Worm (Caenorhabditis elegans) whole organism, mixed stage, embryonic: Measurements from ENCODE around the gene T26E4.9.

Experiments used
- bed-3 ChIP-seq: fragments of 200-800 bp; sonication (Bioruptor generic); optimal IDR thresholded peaks from 3 replicates; lab custom pipeline; 2018; ENCODE audit warnings: mild to moderate bottlenecking, missing genetic modification characterization, moderate library complexity, missing compliant biosample characterization
- blmp-1 ChIP-seq: fragments of 150-350 bp; optimal IDR thresholded peaks from 2 replicates; lab custom pipeline; 2014; ENCODE audit warnings: missing biosample characterization, missing genetic modification characterization
- ceh-39 ChIP-seq: fragments of 150-350 bp; optimal IDR thresholded peaks from 2 replicates; lab custom pipeline; 2014; ENCODE audit warnings: missing biosample characterization, missing genetic modification characterization
- ceh-83 ChIP-seq: fragments of 200-800 bp; sonication (Bioruptor generic); optimal IDR thresholded peaks from 2 replicates; lab custom pipeline; 2018; ENCODE audit warnings: mild to moderate bottlenecking, missing genetic modification characterization, missing compliant biosample characterization
- ces-1 ChIP-seq: fragments of 150-350 bp; optimal IDR thresholded peaks from 2 replicates; lab custom pipeline; 2014; ENCODE audit warnings: missing biosample characterization, missing genetic modification reagents, missing genetic modification characterization
- cnd-1 ChIP-seq: fragments of 200-800 bp; sonication (Bioruptor generic); optimal IDR thresholded peaks from 2 replicates; lab custom pipeline; 2018; ENCODE audit warnings: mild to moderate bottlenecking, missing genetic modification characterization, missing compliant biosample characterization
- elt-1 ChIP-seq: sonication (generic microtip); optimal IDR thresholded peaks from 2 replicates; lab custom pipeline; 2017; ENCODE audit warnings: missing genetic modification characterization, mild to moderate bottlenecking, missing compliant biosample characterization, antibody characterized with exemption, moderate library complexity, borderline replicate concordance; ENCODE audit not compliant: insufficient read depth
- elt-3 ChIP-seq: fragments of 150-350 bp; optimal IDR thresholded peaks from 2 replicates; lab custom pipeline; 2014; ENCODE audit warnings: missing biosample characterization, missing genetic modification characterization
- ham-2 ChIP-seq: fragments of 200-800 bp; sonication (Bioruptor generic); optimal IDR thresholded peaks from 2 replicates; lab custom pipeline; 2018; ENCODE audit warnings: mild to moderate bottlenecking, missing genetic modification characterization, missing compliant biosample characterization
- hlh-1 ChIP-seq: fragments of 150-350 bp; optimal IDR thresholded peaks from 2 replicates; lab custom pipeline; 2014; ENCODE audit warnings: missing biosample characterization, missing genetic modification reagents, missing genetic modification characterization
- lin-13 ChIP-seq: fragments of 150-350 bp; optimal IDR thresholded peaks from 2 replicates; lab custom pipeline; 2014; ENCODE audit warnings: missing biosample characterization, missing genetic modification characterization
- lin-32 ChIP-seq: fragments of 200-800 bp; sonication (Bioruptor generic); optimal IDR thresholded peaks from 2 replicates; lab custom pipeline; 2018; ENCODE audit warnings: mild to moderate bottlenecking, missing genetic modification characterization, missing compliant biosample characterization
- lsy-2 ChIP-seq: fragments of 150-350 bp; optimal IDR thresholded peaks from 2 replicates; lab custom pipeline; 2014; ENCODE audit warnings: missing biosample characterization, missing genetic modification characterization
- mab-5 ChIP-seq: fragments of 150-350 bp; optimal IDR thresholded peaks from 2 replicates; lab custom pipeline; 2014; ENCODE audit warnings: missing biosample characterization, missing genetic modification characterization
- mep-1 ChIP-seq: fragments of 150-350 bp; optimal IDR thresholded peaks from 2 replicates; lab custom pipeline; 2017; ENCODE audit warnings: missing biosample characterization, missing genetic modification reagents, missing genetic modification characterization, inconsistent platforms
- mls-2 ChIP-seq: sonication (generic microtip); optimal IDR thresholded peaks from 2 replicates; lab custom pipeline; 2016; ENCODE audit warnings: mild to moderate bottlenecking, missing genetic modification characterization, moderate library complexity, missing compliant biosample characterization
- nhr-12 ChIP-seq: fragments of 150-350 bp; optimal IDR thresholded peaks from 2 replicates; lab custom pipeline; 2014; ENCODE audit warnings: missing biosample characterization, missing genetic modification characterization
- nhr-237 ChIP-seq: fragments of 150-350 bp; optimal IDR thresholded peaks from 2 replicates; lab custom pipeline; 2014; ENCODE audit warnings: missing biosample characterization, missing genetic modification characterization
- nhr-76 ChIP-seq: sonication (generic microtip); optimal IDR thresholded peaks from 2 replicates; lab custom pipeline; 2017; ENCODE audit warnings: missing biosample characterization, missing genetic modification characterization
- sem-2 ChIP-seq: fragments of 200-800 bp; sonication (Bioruptor generic); optimal IDR thresholded peaks from 2 replicates; lab custom pipeline; 2018; ENCODE audit warnings: mild to moderate bottlenecking, missing genetic modification characterization, missing compliant biosample characterization
- snpc-4 ChIP-seq: fragments of 150-350 bp; optimal IDR thresholded peaks from 2 replicates; lab custom pipeline; 2014; ENCODE audit warnings: missing biosample characterization, missing genetic modification characterization
- sptf-1 ChIP-seq: sonication (generic microtip); optimal IDR thresholded peaks from 2 replicates; lab custom pipeline; 2017; ENCODE audit warnings: mild to moderate bottlenecking, missing genetic modification characterization, moderate library complexity, missing compliant biosample characterization
- tbx-8 ChIP-seq: fragments of 200-800 bp; sonication (Bioruptor generic); optimal IDR thresholded peaks from 2 replicates; lab custom pipeline; 2018; ENCODE audit warnings: mild to moderate bottlenecking, missing genetic modification characterization, moderate library complexity, missing compliant biosample characterization
- unc-120 ChIP-seq: sonication (generic microtip); optimal IDR thresholded peaks from 2 replicates; lab custom pipeline; 2017; ENCODE audit warnings: missing genetic modification characterization, missing compliant biosample characterization; ENCODE audit not compliant: poor library complexity, severe bottlenecking
- unc-39 ChIP-seq: fragments of 150-350 bp; optimal IDR thresholded peaks from 2 replicates; lab custom pipeline; 2014; ENCODE audit warnings: missing biosample characterization, missing genetic modification characterization
- unc-62 ChIP-seq: fragments of 150-350 bp; optimal IDR thresholded peaks from 2 replicates; lab custom pipeline; 2014; ENCODE audit warnings: missing biosample characterization, missing genetic modification reagents, missing genetic modification characterization
- zip-8 ChIP-seq: fragments of 150-350 bp; optimal IDR thresholded peaks from 2 replicates; lab custom pipeline; 2014; ENCODE audit warnings: missing biosample characterization, missing genetic modification characterization
- ztf-11 ChIP-seq: fragments of 150-350 bp; optimal IDR thresholded peaks from 2 replicates; lab custom pipeline; 2014; ENCODE audit warnings: missing biosample characterization, missing genetic modification characterization

The T26E4.9 gene

ce11 chrV:15829907-15830306, 27.4 kb upstream of the T26E4.9 start, which contains the start of gene srbc-55:
Gene srbc-55 (minus strand): TSS chrV:15830007.
- TF ChIP-seq snpc-4 (tag; lab: Kevin White, UChicago), result no peak

- TF ChIP-seq elt-1 (tag; lab: Kevin White, UChicago) (no peak), mep-1 (tag; lab: Kevin White, UChicago) (no peak)
Observed at ce11 chrV:15826110-15826509, 23.6 kb upstream of the T26E4.9 start, which contains the start of gene srbc-51. Gene srbc-51 (plus strand): TSS chrV:15826410.

- TF ChIP-seq blmp-1 (tag; lab: Kevin White, UChicago) (no peak), snpc-4 (tag; lab: Kevin White, UChicago) (no peak), ztf-11 (no peak), elt-1 (tag; lab: Kevin White, UChicago) (no peak), zip-8 (tag; lab: Kevin White, UChicago) (no peak), unc-62 (no peak), mls-2 (tag; lab: Kevin White, UChicago) (no peak), ceh-39 (tag; lab: Kevin White, UChicago) (no peak), sem-2 (GFP tag; lab: Kevin White, UChicago) (no peak), tbx-8 (GFP tag; lab: Kevin White, UChicago) (no peak), ham-2 (GFP tag; lab: Kevin White, UChicago) (no peak), unc-39 (no peak), ces-1 (GFP tag; lab: Kevin White, UChicago) (no peak), elt-3 (tag; lab: Kevin White, UChicago) (no peak), hlh-1 (no peak), nhr-76 (tag; lab: Kevin White, UChicago) (no peak), unc-120 (no peak), cnd-1 (tag; lab: Kevin White, UChicago) (no peak), nhr-12 (tag; lab: Kevin White, UChicago) (no peak)
Observed at ce11 chrV:15824866-15825265, 22.3 kb upstream of the T26E4.9 start, which contains the start of gene srbc-50. Gene srbc-50 (minus strand): TSS chrV:15824966.

ce11 chrV:15821398-15821797, 18.9 kb upstream of the T26E4.9 start, which contains the start of gene srbc-49:
Gene srbc-49 (plus strand): TSS chrV:15821698.
- TF ChIP-seq lin-32 (GFP tag; lab: Kevin White, UChicago) (no peak), nhr-237 (tag; lab: Kevin White, UChicago) (no peak), elt-3 (tag; lab: Kevin White, UChicago) (no peak), snpc-4 (tag; lab: Kevin White, UChicago) (no peak), blmp-1 (tag; lab: Kevin White, UChicago) (no peak), bed-3 (GFP tag; lab: Kevin White, UChicago) (no peak), tbx-8 (GFP tag; lab: Kevin White, UChicago) (no peak), unc-120 (no peak), mep-1 (tag; lab: Kevin White, UChicago) (no peak), elt-1 (tag; lab: Kevin White, UChicago) (no peak), sem-2 (GFP tag; lab: Kevin White, UChicago) (no peak), mls-2 (tag; lab: Kevin White, UChicago) (no peak), ceh-83 (GFP tag; lab: Kevin White, UChicago) (no peak), sptf-1 (tag; lab: Kevin White, UChicago) (no peak), lin-13 (tag; lab: Kevin White, UChicago) (no peak), nhr-76 (tag; lab: Kevin White, UChicago) (no peak)

ce11 chrV:15819983-15820382, 17.5 kb upstream of the T26E4.9 start, which contains the start of gene srbc-48:
Gene srbc-48 (plus strand): TSS chrV:15820283.
- TF ChIP-seq lsy-2 (tag; lab: Kevin White, UChicago) (no peak), sptf-1 (tag; lab: Kevin White, UChicago) (no peak), ztf-11 (no peak), nhr-12 (tag; lab: Kevin White, UChicago) (no peak), sem-2 (GFP tag; lab: Kevin White, UChicago) (no peak), lin-13 (tag; lab: Kevin White, UChicago) (no peak), mls-2 (tag; lab: Kevin White, UChicago) (no peak), blmp-1 (tag; lab: Kevin White, UChicago) (no peak), hlh-1 (no peak), mab-5 (tag; lab: Kevin White, UChicago) (no peak), ceh-39 (tag; lab: Kevin White, UChicago) (no peak), snpc-4 (tag; lab: Kevin White, UChicago) (no peak)
- TF ChIP-seq, all 35 proteins: peak for 0
